Fruit fly (Drosophila melanogaster) whole organism, wandering third instar larva: ENCODE measurements around the gene CG33003.

Experiments
- Dfd ChIP-seq: fragments of >200 bp; optimal IDR thresholded peaks from 2 replicates; lab custom pipeline; 2017; ENCODE audit warnings: missing biosample characterization, missing genetic modification characterization
- N ChIP-seq: fragments of >200 bp; optimal IDR thresholded peaks from 2 replicates; lab custom pipeline; 2018; ENCODE audit warnings: missing biosample characterization, missing external identifiers, missing genetic modification characterization
- fru ChIP-seq: fragments of 200-800 bp; sonication (Bioruptor generic); optimal IDR thresholded peaks from 3 replicates; lab custom pipeline; 2016; ENCODE audit warnings: missing biosample characterization, mild to moderate bottlenecking, missing genetic modification characterization
- lola ChIP-seq: fragments of >200 bp; optimal IDR thresholded peaks from 2 replicates; lab custom pipeline; 2017; ENCODE audit warnings: missing biosample characterization, missing genetic modification characterization
- psq ChIP-seq: fragments of 200-800 bp; sonication (Bioruptor generic); optimal IDR thresholded peaks from 3 replicates; lab custom pipeline; 2017; ENCODE audit warnings: missing biosample characterization, mild to moderate bottlenecking, missing genetic modification characterization, moderate library complexity

dm6 chr2L:4359156-4359555 lies 41.6 kb upstream of the CG33003 start:
- TF ChIP-seq psq (GFP tag; lab: Kevin White, UChicago): no peak
- no peak for TF ChIP-seq N
- no peak for TF ChIP-seq fru (GFP tag; lab: Kevin White, UChicago)
- no peak for TF ChIP-seq lola (GFP tag; lab: Kevin White, UChicago)
- no peak for TF ChIP-seq Dfd (GFP tag; lab: Kevin White, UChicago)
